Worm (Caenorhabditis elegans): ENCODE measurements around the gene fezf-1.
"Not testable (repeated sequence)": the region's sequence is repeated elsewhere in the genome, so short reads cannot be mapped to it uniquely, and the experiment has no call there.

Gene fezf-1

ce11 chrIV:13465797-13466196, at the start of gene fezf-1:
Gene fezf-1 (plus strand): TSS chrIV:13466097.
- TF ChIP-seq unc-62 (GFP tag; optimal IDR thresholded peaks at IDR 0.05), result no peak

DNA sequence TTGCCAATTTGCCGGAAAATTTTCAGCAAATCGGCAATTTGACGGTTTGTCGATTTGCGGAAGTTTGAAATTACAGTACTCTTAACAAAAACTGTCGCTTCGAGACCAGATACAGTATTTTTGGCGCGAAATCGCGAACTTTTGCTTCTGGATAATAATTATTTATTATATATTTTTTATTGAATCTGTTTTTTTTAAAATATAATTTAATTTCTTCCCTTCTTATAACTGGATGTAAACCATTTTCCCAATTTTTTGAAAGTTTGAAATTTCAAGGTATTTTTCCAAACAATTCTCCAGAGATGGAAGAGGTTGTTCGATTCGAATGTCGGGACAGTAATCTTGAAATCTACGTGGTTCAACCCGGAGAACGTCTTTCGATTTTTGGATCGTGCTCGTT, 43.7 kb upstream of the fezf-1 start, which contains the start of gene nol-9:
Gene nol-9 (plus strand): TSS at position 301 of the 400 bp plus-strand sequence.
- TF ChIP-seq lsy-12 (tag; optimal IDR thresholded peaks at IDR 0.05) (no peak), skn-1 (tag; optimal IDR thresholded peaks at IDR 0.05) (no peak), unc-62 (GFP tag; optimal IDR thresholded peaks at IDR 0.05) (no peak), aly-2 (tag; optimal IDR thresholded peaks at IDR 0.05) (no peak), pqm-1 (tag; optimal IDR thresholded peaks at IDR 0.05) (no peak), egl-5 (tag; optimal IDR thresholded peaks at IDR 0.05) (no peak), pha-4 (tag; optimal IDR thresholded peaks at IDR 0.05) (no peak), unc-39 (tag; optimal IDR thresholded peaks at IDR 0.05) (no peak), mml-1 (tag; optimal IDR thresholded peaks at IDR 0.05) (no peak), eor-1 (tag; optimal IDR thresholded peaks at IDR 0.05) (no peak), nhr-23 (tag; optimal IDR thresholded peaks at IDR 0.05) (no peak), ZK546.5 (tag; optimal IDR thresholded peaks at IDR 0.05) (no peak), zag-1 (tag; optimal IDR thresholded peaks at IDR 0.05) (no peak), lin-39 (tag; optimal IDR thresholded peaks at IDR 0.05) (no peak), nhr-12 (tag; optimal IDR thresholded peaks at IDR 0.05) (no peak), ceh-16 (tag; optimal IDR thresholded peaks at IDR 0.05) (no peak)

DNA sequence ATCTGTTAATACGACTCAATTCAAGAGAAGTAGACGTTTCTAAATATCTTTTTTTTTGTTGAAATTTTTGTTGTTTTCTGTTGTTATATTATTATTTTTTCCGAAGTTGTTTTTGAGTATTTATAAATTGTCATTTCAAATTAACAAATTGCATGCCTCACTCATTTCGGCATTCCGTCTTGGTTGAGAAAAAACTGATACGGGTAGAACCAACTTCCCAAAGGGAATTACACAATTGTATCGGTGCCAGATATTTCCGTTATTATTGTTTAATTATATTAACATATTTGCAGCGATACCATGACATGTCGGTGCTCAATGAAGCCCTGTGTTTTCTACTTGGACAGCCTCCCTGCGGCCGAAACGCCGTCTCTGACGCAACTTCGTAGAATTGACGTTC, 36.7 kb upstream of the fezf-1 start, which contains the start of gene K09B11.4:
Gene K09B11.4 (plus strand): TSS at position 301 of the 400 bp plus-strand sequence.
- no peak for TF ChIP-seq pha-4 (tag; optimal IDR thresholded peaks at IDR 0.05)
- TF ChIP-seq egl-5 (tag; optimal IDR thresholded peaks at IDR 0.05), result no peak
- no peak for TF ChIP-seq elt-2 (tag; optimal IDR thresholded peaks at IDR 0.05)
- TF ChIP-seq unc-39 (tag; optimal IDR thresholded peaks at IDR 0.05), result no peak
- TF ChIP-seq nhr-28 (tag; optimal IDR thresholded peaks at IDR 0.05), result no peak
- TF ChIP-seq pqm-1 (tag; optimal IDR thresholded peaks at IDR 0.05), result no peak
- TF ChIP-seq daf-12 (tag; optimal IDR thresholded peaks at IDR 0.05), result no peak
- TF ChIP-seq nhr-23 (tag; optimal IDR thresholded peaks at IDR 0.05), result no peak
- no peak for TF ChIP-seq elt-3 (tag; optimal IDR thresholded peaks at IDR 0.05)
- no peak for TF ChIP-seq egl-27 (tag; optimal IDR thresholded peaks at IDR 0.05)

- peak; percentile 65 for TF ChIP-seq snpc-4 (tag; optimal IDR thresholded peaks at IDR 0.05)
Measured at ce11 chrIV:13430137-13430536, 35.8 kb upstream of the fezf-1 start.

DNA sequence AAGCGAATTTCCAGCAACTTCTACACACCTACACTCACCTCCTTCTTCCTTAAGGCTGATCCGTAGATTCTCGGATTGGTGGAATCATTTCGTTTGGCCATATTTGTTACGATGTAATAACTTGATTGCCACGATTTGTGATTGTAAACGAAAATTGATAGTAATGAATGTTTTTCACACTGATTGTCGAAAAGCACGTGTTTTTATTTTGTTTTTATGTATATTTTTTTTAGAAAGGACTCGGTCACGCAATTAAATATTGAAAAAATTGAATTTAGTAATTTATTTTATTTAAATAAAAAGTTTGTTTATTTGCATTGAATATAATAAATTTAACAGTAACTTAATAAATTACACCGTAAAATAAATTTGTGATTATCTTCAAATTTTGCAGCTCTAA, 32.0 kb upstream of the fezf-1 start, which contains the start of gene K09B11.5:
Gene K09B11.5 (minus strand): TSS at position 101 of the 400 bp plus-strand sequence.
- TF ChIP-seq fos-1 (tag; optimal IDR thresholded peaks at IDR 0.05); mdl-1 (tag; optimal IDR thresholded peaks at IDR 0.05); nhr-43 (tag; optimal IDR thresholded peaks at IDR 0.05; ENCODE audit: poor library complexity, severe bottlenecking): not testable (repeated sequence)

ce11 chrIV:13445275-13445674, 20.6 kb upstream of the fezf-1 start, which contains the start of gene mam-3:
Gene mam-3 (minus strand): TSS chrIV:13445375.
- TF ChIP-seq elt-2 (tag; optimal IDR thresholded peaks at IDR 0.05), result no peak

DNA sequence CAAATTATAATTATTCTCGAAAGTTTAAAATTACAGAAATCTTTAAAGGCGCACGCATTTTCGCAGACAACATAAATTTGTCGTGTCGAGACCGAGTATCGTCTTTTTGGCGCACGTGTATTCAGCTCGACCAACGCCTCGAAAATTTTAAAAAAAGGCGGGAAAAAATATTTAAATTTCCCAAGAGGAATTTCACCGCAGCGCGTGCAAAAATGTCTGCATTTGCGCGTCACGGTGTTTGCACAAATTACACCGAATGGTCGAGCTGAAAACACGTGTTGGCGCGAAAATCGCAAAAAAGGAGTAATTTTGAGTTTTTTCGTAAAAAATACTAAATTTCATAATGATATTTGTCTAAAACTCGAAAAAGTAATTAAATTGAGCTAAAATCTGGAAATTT, 15.2 kb upstream of the fezf-1 start:
- no peak for TF ChIP-seq eor-1 (tag; optimal IDR thresholded peaks at IDR 0.05)
- no peak for TF ChIP-seq zag-1 (tag; optimal IDR thresholded peaks at IDR 0.05)
- TF ChIP-seq nhr-12 (tag; optimal IDR thresholded peaks at IDR 0.05), result no peak
- TF ChIP-seq ztf-11 (tag; optimal IDR thresholded peaks at IDR 0.05), result no peak
- TF ChIP-seq nfya-1 (tag; optimal IDR thresholded peaks at IDR 0.05; ENCODE audit: insufficient read depth), result no peak
- TF ChIP-seq tbx-2 (tag; optimal IDR thresholded peaks at IDR 0.05), result no peak
- no peak for TF ChIP-seq elt-1 (tag; optimal IDR thresholded peaks at IDR 0.05)
- no peak for TF ChIP-seq egl-27 (tag; optimal IDR thresholded peaks at IDR 0.05)
- no peak for TF ChIP-seq elt-2 (tag; optimal IDR thresholded peaks at IDR 0.05)
- TF ChIP-seq lin-15B (tag; optimal IDR thresholded peaks at IDR 0.05), result no peak
- no peak for TF ChIP-seq fkh-10 (GFP tag; optimal IDR thresholded peaks at IDR 0.05)
- TF ChIP-seq fkh-2 (tag; optimal IDR thresholded peaks at IDR 0.05), result no peak
- TF ChIP-seq hmg-11 (tag; optimal IDR thresholded peaks at IDR 0.05), result no peak
- TF ChIP-seq skn-1 (tag; optimal IDR thresholded peaks at IDR 0.05), result no peak
- no peak for TF ChIP-seq nhr-23 (tag; optimal IDR thresholded peaks at IDR 0.05)
- no peak for TF ChIP-seq unc-62 (GFP tag; optimal IDR thresholded peaks at IDR 0.05)

All from whole organism, L3 larva.